Fruit fly (Drosophila melanogaster) Kc167 (cell line): ENCODE data around the gene CG18766.

Source experiments
- Myc ChIP-seq: fragments of >200 bp; optimal IDR thresholded peaks from 2 replicates; lab custom pipeline; 2017; ENCODE audit warnings: missing external identifiers
- Sin3A ChIP-seq: fragments of >200 bp; optimal IDR thresholded peaks from 2 replicates; lab custom pipeline; 2018; ENCODE audit warnings: missing external identifiers
- h ChIP-seq: fragments of >200 bp; optimal IDR thresholded peaks from 3 replicates; lab custom pipeline; 2018; ENCODE audit warnings: missing external identifiers
- insv ChIP-seq: fragments of >200 bp; optimal IDR thresholded peaks from 3 replicates; lab custom pipeline; 2018; ENCODE audit warnings: missing external identifiers
- psq ChIP-seq: fragments of >200 bp; optimal IDR thresholded peaks from 2 replicates; lab custom pipeline; 2017; ENCODE audit warnings: missing external identifiers
- ttk ChIP-seq: sonication (Bioruptor generic); optimal IDR thresholded peaks from 2 replicates; lab custom pipeline; 2017; ENCODE audit warnings: missing external identifiers

- TF ChIP-seq h (lab: Kevin White, UChicago) = no peak
- TF ChIP-seq ttk (lab: Kevin White, UChicago) = no peak
- no peak for TF ChIP-seq psq
- TF ChIP-seq Myc (lab: Kevin White, UChicago) = no peak
- TF ChIP-seq Sin3A (lab: Kevin White, UChicago) = no peak
- no peak for TF ChIP-seq insv (lab: Kevin White, UChicago)
Measured at dm6 chr3R:27244742-27245400, at the start of gene CG18766.
